Fruit fly (Drosophila melanogaster): ENCODE data around the gene chico.

Gene chico

DNA sequence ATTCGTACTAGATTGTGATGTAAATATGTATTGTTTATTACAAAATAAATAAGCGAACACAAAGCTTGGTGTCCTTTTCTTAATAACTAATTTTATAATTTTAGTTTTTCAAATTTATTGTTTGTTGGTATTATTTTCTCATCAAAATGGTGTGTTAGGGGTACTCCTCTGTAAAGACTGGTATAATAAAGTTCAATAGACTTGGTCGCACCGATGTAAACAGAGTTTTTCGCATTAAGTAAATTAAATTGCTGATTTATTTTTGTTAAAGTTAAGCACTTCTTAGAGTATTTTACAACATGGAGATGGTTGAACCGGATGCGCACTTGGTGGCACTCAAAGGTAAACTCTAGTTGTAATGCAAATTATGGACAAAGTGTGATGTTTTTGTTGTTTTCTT, 19.6 kb upstream of the chico start, which contains the start of gene CG4953:
Gene CG4953, plus strand, starts transcription at position 193 of the 400 bp plus-strand sequence.
- no peak for TF ChIP-seq CG6854 (GFP tag; optimal IDR thresholded peaks at IDR 0.05)
- TF ChIP-seq CG11902 (GFP tag; optimal IDR thresholded peaks at IDR 0.05) = no peak
- peak; percentile 78 for TF ChIP-seq fkh (GFP tag; optimal IDR thresholded peaks at IDR 0.05)

DNA sequence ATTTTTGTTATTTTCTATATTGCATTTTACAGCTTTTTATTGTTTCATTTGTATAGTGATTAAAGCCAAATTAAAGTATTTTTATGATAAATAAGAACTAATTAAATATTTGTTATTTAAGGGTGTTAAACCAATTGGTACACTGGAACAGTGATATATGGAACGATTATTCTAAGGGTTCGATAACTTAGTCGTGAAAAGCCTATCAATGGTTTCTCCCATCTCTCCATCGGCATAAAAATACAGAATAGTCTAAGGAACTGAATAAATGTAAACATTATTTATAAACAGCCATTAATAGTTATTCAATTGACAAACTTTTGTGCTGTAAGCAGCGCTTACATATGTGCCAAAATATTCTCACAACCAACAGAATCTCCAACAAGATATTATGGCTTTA, 18.3 kb upstream of the chico start, which contains the start of gene Mob3:
Gene Mob3, plus strand, starts transcription at position 208 of the 400 bp plus-strand sequence.
- TF ChIP-seq CG11902 (GFP tag; optimal IDR thresholded peaks at IDR 0.05) (no peak), Ets96B (tag; optimal IDR thresholded peaks at IDR 0.05) (no peak), lz (GFP tag; optimal IDR thresholded peaks at IDR 0.05) (no peak), CG11762 (GFP tag; optimal IDR thresholded peaks at IDR 0.05; ENCODE audit: insufficient read depth) (no peak), Met (GFP tag; optimal IDR thresholded peaks at IDR 0.05) (no peak), cyc (GFP tag; optimal IDR thresholded peaks at IDR 0.05) (no peak), CG34406 (GFP tag; optimal IDR thresholded peaks at IDR 0.05) (no peak), esn (GFP tag; optimal IDR thresholded peaks at IDR 0.05) (peak; percentile 30), Hr38 (GFP tag; optimal IDR thresholded peaks at IDR 0.05) (no peak), CG6792 (GFP tag; optimal IDR thresholded peaks at IDR 0.05) (no peak), CG6808 (GFP tag; optimal IDR thresholded peaks at IDR 0.05) (no peak), fkh (GFP tag; optimal IDR thresholded peaks at IDR 0.05) (peak; percentile 43), Eip78C (GFP tag) (no peak), Eip75B (GFP tag; optimal IDR thresholded peaks at IDR 0.05) (no peak), salr (GFP tag; optimal IDR thresholded peaks at IDR 0.05) (no peak), Eip93F (GFP tag; optimal IDR thresholded peaks at IDR 0.05) (no peak)

DNA sequence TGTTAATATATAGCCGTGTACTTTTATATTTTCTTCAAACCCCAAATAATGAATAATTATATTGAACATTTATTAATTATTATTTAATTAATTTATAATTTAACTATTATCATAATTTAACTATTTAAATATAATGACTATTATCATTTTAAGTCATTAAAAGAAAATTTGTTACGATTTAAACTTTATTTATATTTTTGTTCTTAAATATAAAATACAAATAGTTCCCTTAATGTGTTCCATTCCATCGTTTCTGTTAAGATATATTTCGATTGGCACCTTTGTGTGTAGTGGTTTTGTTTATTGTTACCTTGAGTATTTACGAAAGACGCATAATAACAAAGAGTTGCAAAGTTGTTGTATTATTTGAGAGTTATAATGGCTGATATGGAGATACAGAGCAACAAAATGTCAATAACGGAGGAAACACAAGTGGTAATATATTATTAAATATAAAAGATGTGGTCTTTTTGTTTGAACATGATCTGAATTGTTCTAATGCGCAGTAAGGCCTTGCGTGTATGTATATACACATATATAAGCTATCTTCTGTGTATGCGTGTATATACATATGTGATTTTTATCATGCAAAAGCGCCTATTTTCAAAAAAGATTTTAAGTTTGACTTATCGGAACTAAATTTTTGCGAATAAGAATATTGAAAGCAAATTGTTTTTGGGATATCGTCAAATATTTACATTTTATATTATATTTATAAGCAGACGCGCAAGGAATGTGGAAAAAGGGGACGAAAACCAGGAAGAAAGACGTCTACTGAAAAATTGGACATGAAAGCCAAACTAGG, 17.2 kb upstream of the chico start, which contains the start of gene REPTOR-BP:
Gene REPTOR-BP, plus strand, starts transcription at position 296 of the 805 bp plus-strand sequence.
- TF ChIP-seq CG3919 (GFP tag; optimal IDR thresholded peaks at IDR 0.05) (no peak), Eip93F (GFP tag; optimal IDR thresholded peaks at IDR 0.05) (peak; percentile 31), achi (GFP tag; optimal IDR thresholded peaks at IDR 0.05) (no peak), Met (GFP tag; optimal IDR thresholded peaks at IDR 0.05) (no peak), Hr38 (GFP tag; optimal IDR thresholded peaks at IDR 0.05) (no peak), fkh (GFP tag; optimal IDR thresholded peaks at IDR 0.05) (peak; percentile 64), Eip78C (GFP tag) (peak; percentile 43)

DNA sequence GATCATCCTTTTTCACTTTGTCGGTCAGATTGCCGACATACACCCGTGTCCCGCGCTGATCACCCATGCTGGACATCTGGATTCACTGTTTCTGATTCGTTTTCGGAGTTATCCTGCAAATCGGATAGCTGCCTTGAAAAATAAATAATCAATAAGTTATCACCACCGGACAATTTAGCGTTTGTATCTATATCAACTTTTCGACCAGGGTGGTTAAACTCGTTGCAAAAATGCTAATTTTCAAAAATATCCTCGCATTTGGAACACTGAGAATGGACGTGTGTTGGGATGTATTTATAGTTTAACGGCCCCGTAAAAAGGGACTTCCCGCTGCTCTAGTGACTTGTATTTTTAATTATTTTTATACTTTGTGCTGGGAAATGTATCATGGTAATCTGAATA, 16.5 kb upstream of the chico start, which contains the start of gene Rsf1:
Gene Rsf1, minus strand, starts transcription at position 212 of the 402 bp plus-strand sequence.
- TF ChIP-seq topi (GFP tag; optimal IDR thresholded peaks at IDR 0.05) (no peak), Ets96B (tag; optimal IDR thresholded peaks at IDR 0.05) (no peak), CG6276 (GFP tag; optimal IDR thresholded peaks at IDR 0.05) (no peak), CG3919 (GFP tag; optimal IDR thresholded peaks at IDR 0.05) (no peak), Eip78C (GFP tag) (peak; percentile 18)

DNA sequence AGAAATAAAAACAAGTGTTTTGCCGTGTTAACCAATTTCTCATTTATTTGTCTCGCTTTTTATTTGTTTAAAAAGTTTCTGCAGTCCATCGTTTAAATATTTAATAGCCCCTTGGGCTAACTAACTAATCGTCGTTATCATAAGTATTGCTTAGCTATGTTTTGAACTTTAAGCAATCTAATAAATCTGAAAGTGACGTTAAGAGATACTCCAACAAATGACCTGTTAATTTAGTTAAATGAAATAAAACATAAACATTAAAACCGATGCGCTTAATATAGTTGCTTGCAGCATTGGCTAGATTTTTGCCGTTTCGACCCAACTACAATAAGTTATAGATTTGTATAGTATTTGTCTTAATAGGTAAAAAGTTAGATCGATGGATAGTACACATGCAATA, 14.9 kb upstream of the chico start:
- TF ChIP-seq Met (GFP tag; optimal IDR thresholded peaks at IDR 0.05) (no peak), topi (GFP tag; optimal IDR thresholded peaks at IDR 0.05) (no peak), CG15336 (GFP tag; IDR thresholded peaks at IDR 0.05) (no peak), Sox102F (GFP tag; optimal IDR thresholded peaks at IDR 0.05) (no peak), svp (GFP tag) (no peak), fkh (GFP tag; optimal IDR thresholded peaks at IDR 0.05) (no peak)

DNA sequence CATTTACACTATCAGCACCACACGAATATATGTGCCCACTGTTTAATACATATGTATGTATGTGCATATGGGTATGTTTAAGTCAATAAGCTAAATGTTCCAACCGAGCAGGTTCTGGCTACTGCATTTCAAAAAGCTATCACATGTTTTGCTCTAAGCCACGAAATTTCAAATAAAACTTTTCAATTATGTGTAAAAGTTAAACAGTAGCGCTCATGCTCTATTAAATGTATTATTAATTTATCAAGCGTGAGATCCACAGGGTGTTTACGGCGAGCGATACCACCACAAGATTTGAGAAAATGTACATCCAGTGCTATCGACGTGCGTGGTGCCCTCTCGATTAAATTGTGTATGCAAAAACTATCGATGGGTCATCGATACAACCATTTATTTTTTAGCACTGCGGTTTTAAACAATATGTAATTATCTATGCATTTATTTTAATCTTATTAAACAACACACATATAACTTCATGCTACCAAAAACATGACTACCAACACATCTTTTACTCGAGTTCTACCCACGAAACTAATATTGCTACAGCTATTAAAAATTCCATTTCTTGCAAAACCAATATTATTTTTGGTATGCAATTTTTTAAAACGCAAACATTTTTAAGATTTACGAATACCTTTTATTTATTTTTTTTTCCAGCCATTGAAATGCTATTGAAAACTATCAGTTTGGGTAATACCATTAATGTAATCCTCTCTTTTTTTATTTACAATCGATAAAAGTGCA, 14.0 kb upstream of the chico start, which contains the start of gene Pten:
Gene Pten, minus strand, starts transcription at position 300 of the 744 bp plus-strand sequence.
- TF ChIP-seq lz (GFP tag; optimal IDR thresholded peaks at IDR 0.05) (peak; percentile 69), OdsH (GFP tag; optimal IDR thresholded peaks at IDR 0.05) (peak; percentile 62), CG6854 (GFP tag; optimal IDR thresholded peaks at IDR 0.05) (peak; percentile 25), acj6 (GFP tag; optimal IDR thresholded peaks at IDR 0.05) (peak; percentile 50), CG8319 (GFP tag; optimal IDR thresholded peaks at IDR 0.05) (peak; percentile 48), net (GFP tag; optimal IDR thresholded peaks at IDR 0.05) (no peak), topi (GFP tag; optimal IDR thresholded peaks at IDR 0.05) (peak; percentile 68), fkh (GFP tag; optimal IDR thresholded peaks at IDR 0.05) (peak; percentile 86), CG4318 (GFP tag; optimal IDR thresholded peaks at IDR 0.05) (no peak), CG6792 (GFP tag; optimal IDR thresholded peaks at IDR 0.05) (peak; percentile 16), esn (GFP tag; optimal IDR thresholded peaks at IDR 0.05) (peak; percentile 67), Eip75B (GFP tag; optimal IDR thresholded peaks at IDR 0.05) (peak; percentile 66), CG31627 (GFP tag; optimal IDR thresholded peaks at IDR 0.05) (peak; percentile 56), Sox15 (GFP tag; optimal IDR thresholded peaks at IDR 0.05) (peak; percentile 11), cyc (GFP tag; optimal IDR thresholded peaks at IDR 0.05) (peak; percentile 52), Lpt (GFP tag; optimal IDR thresholded peaks at IDR 0.05) (no peak), CG8632 (GFP tag; optimal IDR thresholded peaks at IDR 0.05) (peak; percentile 37), CG11902 (GFP tag; optimal IDR thresholded peaks at IDR 0.05) (peak; percentile 33), Hr4 (GFP tag; optimal IDR thresholded peaks at IDR 0.05) (peak; percentile 80), Eip78C (GFP tag) (peak; percentile 89), CG3032 (tag; optimal IDR thresholded peaks at IDR 0.05) (peak; percentile 61), dac (GFP tag; optimal IDR thresholded peaks at IDR 0.05) (no peak)

Measured in whole organism, prepupa.